Worm (Caenorhabditis elegans) whole organism, midembryonic: ENCODE data around the gene F54B3.4.

Experiments
- T22C8.4 ChIP-seq: fragments of 200-800 bp; sonication (Bioruptor generic); IDR thresholded peaks from 2 replicates; pipeline ENCODE4 v1.3.6; 2022; ENCODE audit warnings: missing genetic modification characterization, missing compliant biosample characterization
- flt-1 ChIP-seq: fragments of 200-800 bp; sonication (Bioruptor generic); IDR thresholded peaks from 2 replicates; pipeline ENCODE4 v1.3.6; 2022; ENCODE audit warnings: missing genetic modification characterization, missing compliant biosample characterization
- klf-2 ChIP-seq: fragments of 200-800 bp; sonication (Bioruptor generic); conservative IDR thresholded peaks from 2 replicates; pipeline ENCODE4 v1.3.6; 2022; ENCODE audit warnings: missing genetic modification reagents, missing genetic modification characterization, missing compliant biosample characterization
- med-1 ChIP-seq: sonication (generic microtip); optimal IDR thresholded peaks from 2 replicates; lab custom pipeline; 2017; ENCODE audit warnings: missing genetic modification characterization, mild to moderate bottlenecking, missing compliant biosample characterization, antibody characterized with exemption, missing genetic modification reagents; ENCODE audit not compliant: insufficient read depth
- ref-1 ChIP-seq: fragments of 200-800 bp; sonication (Bioruptor generic); conservative IDR thresholded peaks from 2 replicates; pipeline ENCODE4 v1.3.6; 2022; ENCODE audit warnings: missing genetic modification reagents, missing genetic modification characterization, missing compliant biosample characterization
- tab-1 ChIP-seq: fragments of 200-800 bp; sonication (Bioruptor generic); IDR thresholded peaks from 2 replicates; pipeline ENCODE4 v1.3.6; 2022; ENCODE audit warnings: missing genetic modification characterization, missing compliant biosample characterization
- ztf-23 ChIP-seq: fragments of 200-800 bp; sonication (Bioruptor generic); IDR thresholded peaks from 2 replicates; pipeline ENCODE4 v1.3.6; 2022; ENCODE audit warnings: missing genetic modification reagents, missing genetic modification characterization, missing compliant biosample characterization
- ztf-29 ChIP-seq: fragments of 200-800 bp; sonication (Bioruptor generic); IDR thresholded peaks from 2 replicates; pipeline ENCODE4 v1.3.6; 2022; ENCODE audit warnings: missing genetic modification reagents, missing genetic modification characterization, missing compliant biosample characterization

ce11 chrII:10220631-10221030, 50.4 kb downstream of the F54B3.4 start:
- TF ChIP-seq flt-1 (GFP tag; lab: Robert Waterston, UW) (no peak), klf-2 (no peak), med-1 (no peak), ref-1 (GFP tag; lab: Robert Waterston, UW) (no peak), T22C8.4 (GFP tag; lab: Robert Waterston, UW) (no peak), ztf-23 (GFP tag; lab: Robert Waterston, UW) (no peak), ztf-29 (GFP tag; lab: Robert Waterston, UW) (no peak), tab-1 (GFP tag; lab: Robert Waterston, UW) (no peak)
